Worm (Caenorhabditis elegans): ENCODE results near the gene fbxa-99.

The fbxa-99 gene

ce11 chrV:15950903-15951302 lies 31.8 kb downstream of the fbxa-99 start, which contains the start of gene srw-59:
TSS of gene srw-59 (minus strand) at chrV:15951003.
- TF ChIP-seq nhr-12 (tag; optimal IDR thresholded peaks at IDR 0.05) (no peak), nhr-11 (tag; optimal IDR thresholded peaks at IDR 0.05) (no peak), ztf-11 (tag; optimal IDR thresholded peaks at IDR 0.05) (no peak), egl-5 (tag; optimal IDR thresholded peaks at IDR 0.05) (no peak)

- TF ChIP-seq nfya-1 (tag; optimal IDR thresholded peaks at IDR 0.05; ENCODE audit: insufficient read depth) (no peak), nhr-237 (tag; optimal IDR thresholded peaks at IDR 0.05) (no peak), elt-1 (tag; optimal IDR thresholded peaks at IDR 0.05) (no peak), sea-2 (GFP tag; optimal IDR thresholded peaks at IDR 0.05) (no peak), ama-1 (optimal IDR thresholded peaks at IDR 0.05) (no peak)
These were observed 39.5 kb downstream of the fbxa-99 start, which contains the start of gene srw-53 for ce11 chrV:15943125-15943524. TSS of gene srw-53 (plus strand) at chrV:15943425.

- no peak for TF ChIP-seq ceh-16 (tag; optimal IDR thresholded peaks at IDR 0.05)
- TF ChIP-seq ama-1 (optimal IDR thresholded peaks at IDR 0.05): no peak
- no peak for TF ChIP-seq tbx-2 (tag; optimal IDR thresholded peaks at IDR 0.05)
- TF ChIP-seq nfya-1 (tag; optimal IDR thresholded peaks at IDR 0.05; ENCODE audit: insufficient read depth): no peak
- TF ChIP-seq snpc-4 (tag; optimal IDR thresholded peaks at IDR 0.05): no peak
- TF ChIP-seq nhr-43 (tag; optimal IDR thresholded peaks at IDR 0.05; ENCODE audit: poor library complexity, severe bottlenecking): no peak
- TF ChIP-seq lin-39 (tag; optimal IDR thresholded peaks at IDR 0.05): no peak
- TF ChIP-seq hmg-11 (tag; optimal IDR thresholded peaks at IDR 0.05): no peak
- TF ChIP-seq lin-15B (tag; optimal IDR thresholded peaks at IDR 0.05): no peak
- no peak for TF ChIP-seq skn-1 (tag; optimal IDR thresholded peaks at IDR 0.05)
These were observed 42.4 kb downstream of the fbxa-99 start, which contains the start of gene srw-55 for ce11 chrV:15940254-15940653. TSS of gene srw-55 (minus strand) at chrV:15940354.

- TF ChIP-seq ZK546.5 (tag; optimal IDR thresholded peaks at IDR 0.05): no peak
- no peak for TF ChIP-seq ceh-28 (tag; optimal IDR thresholded peaks at IDR 0.05)
- no peak for TF ChIP-seq unc-39 (tag; optimal IDR thresholded peaks at IDR 0.05)
- no peak for TF ChIP-seq aly-2 (tag; optimal IDR thresholded peaks at IDR 0.05)
- TF ChIP-seq nhr-43 (tag; optimal IDR thresholded peaks at IDR 0.05; ENCODE audit: poor library complexity, severe bottlenecking): no peak
- TF ChIP-seq nhr-67 (tag; optimal IDR thresholded peaks at IDR 0.05): no peak
- TF ChIP-seq pha-4 (tag; optimal IDR thresholded peaks at IDR 0.05): no peak
- TF ChIP-seq R02D3.7 (tag; optimal IDR thresholded peaks at IDR 0.05): no peak
- TF ChIP-seq zag-1 (tag; optimal IDR thresholded peaks at IDR 0.05): no peak
- no peak for TF ChIP-seq hmg-11 (tag; optimal IDR thresholded peaks at IDR 0.05)
- no peak for TF ChIP-seq nhr-76 (tag; optimal IDR thresholded peaks at IDR 0.05)
- TF ChIP-seq daf-12 (tag; optimal IDR thresholded peaks at IDR 0.05): no peak
- TF ChIP-seq nhr-237 (tag; optimal IDR thresholded peaks at IDR 0.05): no peak
- TF ChIP-seq elt-1 (tag; optimal IDR thresholded peaks at IDR 0.05): no peak
These were observed 50.3 kb downstream of the fbxa-99 start, which contains the start of gene srw-26 for ce11 chrV:15932390-15932789. TSS of gene srw-26 (minus strand) at chrV:15932490.

Data from whole organism, L3 larva.